4 worm cellular contexts compared by ENCODE assay signal in the genomic region with DNA sequence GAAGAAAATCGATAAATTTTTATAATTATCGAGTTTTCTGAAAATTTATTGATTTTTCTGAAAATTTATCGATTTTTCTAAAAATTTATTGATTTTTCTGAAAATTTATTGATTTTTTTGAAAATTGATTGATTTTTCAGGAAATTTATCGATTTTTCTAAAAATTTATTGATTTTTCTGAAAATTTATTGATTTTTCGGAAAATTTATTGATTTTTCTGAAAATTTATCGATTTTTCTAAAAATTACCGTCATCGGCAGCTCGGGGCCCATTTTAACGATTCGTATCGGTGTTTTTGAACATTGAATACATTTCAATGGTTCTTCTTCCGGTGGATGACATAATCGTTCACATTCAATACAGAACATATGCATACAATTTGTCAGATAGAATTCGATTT.
TF ChIP-seq lines count a peak whose summit lies in the region.

No protein-coding gene starts in this region.

TF ChIP-seq in whole organism, L3 larva, 47 proteins besides CTCF, POLR2A, EP300 and RAD21:
- TF ChIP-seq ceh-28 (tag; optimal IDR thresholded peaks at IDR 0.05; lab: Kevin White, UChicago) = peak; percentile 69

TF ChIP-seq in whole organism, L4 larva, 104 proteins besides CTCF, POLR2A, EP300 and RAD21:
- peak; percentile 32 for TF ChIP-seq ceh-28 (tag; optimal IDR thresholded peaks at IDR 0.05; lab: Kevin White, UChicago)

TF ChIP-seq in whole organism, late embryonic, 69 proteins besides CTCF, POLR2A, EP300 and RAD21:
- peak; percentile 8 for TF ChIP-seq ceh-48 (tag; optimal IDR thresholded peaks at IDR 0.05; lab: Kevin White, UChicago)

TF ChIP-seq in whole organism, midembryonic, 9 proteins besides CTCF, POLR2A, EP300 and RAD21:
- TF ChIP-seq T22C8.4 (GFP tag; IDR thresholded peaks at IDR 0.05; lab: Robert Waterston, UW) = peak; percentile 88
